Worm (Caenorhabditis elegans) whole organism, L1 larva: ENCODE results near the gene srt-44.
"Not testable (repeated sequence)": the region's sequence is repeated elsewhere in the genome, so short reads cannot be mapped to it uniquely, and the experiment has no call there.

Experiments
- F16B12.6 ChIP-seq: fragments of 150-350 bp; optimal IDR thresholded peaks from 2 replicates; lab custom pipeline; 2014; ENCODE audit warnings: missing biosample characterization, missing genetic modification characterization
- ceh-63 ChIP-seq: fragments of 200-800 bp; sonication (Bioruptor generic); optimal IDR thresholded peaks from 2 replicates; lab custom pipeline; 2018; ENCODE audit warnings: mild to moderate bottlenecking, missing genetic modification characterization, missing compliant biosample characterization
- ceh-82 ChIP-seq, 3 experiments: fragments of 150-350 bp in 1 of 3; sonication (generic microtip) in 2 of 3; optimal IDR thresholded peaks; 2 replicates each; lab custom pipeline; 2014 to 2017; ENCODE audit warnings: missing biosample characterization in 3 of 3, missing genetic modification characterization in 3 of 3
- efl-3 ChIP-seq: fragments of 200-800 bp; sonication (Bioruptor generic); optimal IDR thresholded peaks from 2 replicates; lab custom pipeline; 2018; ENCODE audit warnings: mild to moderate bottlenecking, missing genetic modification characterization, missing compliant biosample characterization
- egl-27 ChIP-seq, 2 experiments: fragments of 150-350 bp in 1 of 2; sonication (generic microtip); optimal IDR thresholded peaks; 3 replicates each; lab custom pipeline; 2017 to 2018; ENCODE audit warnings: missing biosample characterization in 2 of 2, missing genetic modification characterization in 2 of 2, missing genetic modification reagents in 2 of 2
- hpl-2 ChIP-seq: fragments of 150-350 bp; optimal IDR thresholded peaks from 2 replicates; lab custom pipeline; 2014; ENCODE audit warnings: missing biosample characterization, missing genetic modification reagents, missing genetic modification characterization
- irx-1 ChIP-seq: sonication (generic microtip); optimal IDR thresholded peaks from 2 replicates; lab custom pipeline; 2016; ENCODE audit warnings: missing genetic modification characterization, missing compliant biosample characterization
- isw-1 ChIP-seq: fragments of 200-800 bp; sonication (Bioruptor generic); IDR thresholded peaks from 2 replicates; pipeline ENCODE4 v1.3.6; 2022; ENCODE audit warnings: missing genetic modification characterization, missing compliant biosample characterization
- mef-2 ChIP-seq: fragments of 150-350 bp; optimal IDR thresholded peaks from 2 replicates; lab custom pipeline; 2014; ENCODE audit warnings: missing biosample characterization, missing genetic modification characterization
- nhr-12 ChIP-seq: sonication (generic microtip); optimal IDR thresholded peaks from 2 replicates; lab custom pipeline; 2017; ENCODE audit warnings: missing biosample characterization, missing genetic modification characterization
- nhr-71 ChIP-seq: sonication (generic microtip); optimal IDR thresholded peaks from 2 replicates; lab custom pipeline; 2016; ENCODE audit warnings: mild to moderate bottlenecking, missing genetic modification characterization, moderate library complexity, missing compliant biosample characterization
- rnt-1 ChIP-seq: sonication (generic microtip); optimal IDR thresholded peaks from 2 replicates; lab custom pipeline; 2016; ENCODE audit warnings: mild to moderate bottlenecking, missing genetic modification characterization, moderate library complexity, missing compliant biosample characterization
- zag-1 ChIP-seq: fragments of 150-350 bp; optimal IDR thresholded peaks from 2 replicates; lab custom pipeline; 2014; ENCODE audit warnings: missing biosample characterization, missing genetic modification characterization

srt-44 gene

DNA sequence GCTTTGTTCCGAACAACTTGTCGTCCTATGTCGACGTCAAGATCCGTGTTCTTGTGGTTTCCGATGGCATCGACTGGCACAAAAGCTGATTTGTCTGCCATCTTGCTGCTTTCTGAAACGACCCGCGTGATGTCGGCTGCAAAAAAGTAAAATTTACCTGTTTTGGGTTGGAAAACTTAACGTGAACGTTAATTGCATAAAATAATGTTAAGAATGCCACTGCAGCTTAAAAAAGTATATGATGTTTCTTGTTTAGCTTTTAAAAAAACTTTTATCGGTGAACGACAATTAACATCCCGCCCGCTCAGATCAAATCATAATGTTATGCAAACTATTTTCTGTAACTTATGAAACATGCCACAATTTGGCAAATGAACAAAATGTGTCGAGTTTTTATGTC, 30.5 kb downstream of the srt-44 start, which contains the start of gene M199.8:
Gene M199.8, minus strand, starts transcription at position 101 of the 400 bp plus-strand sequence.
- not testable (repeated sequence) for TF ChIP-seq egl-27 (tag; optimal IDR thresholded peaks at IDR 0.05; lab: Kevin White, UChicago); ceh-82 (tag; optimal IDR thresholded peaks at IDR 0.05; lab: Kevin White, UChicago); mef-2 (tag; lab: Kevin White, UChicago)

DNA sequence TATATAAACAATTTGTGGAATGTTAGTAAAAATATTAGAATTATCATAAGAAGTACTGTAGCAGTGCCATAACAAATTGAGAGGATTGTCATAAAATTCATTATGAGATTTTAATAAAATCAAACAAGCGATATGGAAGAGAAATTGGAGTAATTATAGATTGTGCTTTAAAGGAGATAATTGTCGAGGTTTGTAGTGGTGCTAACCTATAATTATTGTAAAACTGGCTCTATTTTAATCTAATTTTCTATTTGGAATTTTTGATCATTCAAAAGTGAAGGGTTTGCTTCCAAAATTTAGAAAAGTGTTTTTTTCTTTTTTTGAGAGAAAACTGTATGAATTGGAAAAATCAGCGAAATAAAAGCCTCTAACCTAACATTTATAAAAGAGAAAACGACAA, 37.4 kb downstream of the srt-44 start, which contains the start of gene srg-51:
Gene srg-51, minus strand, starts transcription at position 101 of the 400 bp plus-strand sequence.
- TF ChIP-seq nhr-12 (no peak), irx-1 (tag; lab: Kevin White, UChicago) (no peak), zag-1 (tag; lab: Kevin White, UChicago) (no peak), F16B12.6 (tag; lab: Kevin White, UChicago) (no peak), ceh-63 (GFP tag; lab: Kevin White, UChicago) (no peak), efl-3 (GFP tag; lab: Kevin White, UChicago) (no peak), rnt-1 (no peak), isw-1 (no peak), nhr-71 (no peak), egl-27 (tag; optimal IDR thresholded peaks at IDR 0.05; lab: Kevin White, UChicago) (no peak)

DNA sequence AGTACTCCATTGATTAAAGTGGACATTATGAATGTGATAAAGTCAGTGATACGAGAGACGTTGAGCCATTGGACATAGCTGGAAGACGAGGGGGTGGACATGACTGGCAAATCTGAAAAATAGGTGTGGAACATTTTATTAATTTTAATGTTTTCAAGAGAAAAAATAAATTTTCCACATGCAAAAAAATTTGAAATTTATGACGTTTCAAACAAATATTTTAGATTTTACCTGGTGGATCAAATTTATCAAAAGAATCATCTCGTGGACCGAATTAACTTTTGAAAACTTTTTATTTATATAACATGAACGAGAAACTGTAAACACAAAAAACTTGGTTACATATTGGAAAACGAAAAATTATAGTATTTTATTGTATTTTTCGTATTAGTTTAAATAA, 43.7 kb downstream of the srt-44 start, which contains the start of gene str-78:
Gene str-78, minus strand, starts transcription at position 101 of the 400 bp plus-strand sequence.
- TF ChIP-seq hpl-2 (GFP tag; lab: Kevin White, UChicago): no peak
- TF ChIP-seq, all 84 proteins: peak for 0
